Worm (Caenorhabditis elegans) whole organism, L1 larva: ENCODE measurements around the gene W06D11.1.

Experiments used
- mep-1 ChIP-seq: fragments of 150-350 bp; optimal IDR thresholded peaks from 2 replicates; lab custom pipeline; 2014; ENCODE audit warnings: missing biosample characterization, missing genetic modification characterization
- unc-62 ChIP-seq: fragments of 150-350 bp; optimal IDR thresholded peaks from 2 replicates; lab custom pipeline; 2014; ENCODE audit warnings: missing biosample characterization, missing genetic modification reagents, missing genetic modification characterization

ce11 chrX:12284161-12284560, 10.2 kb upstream of the W06D11.1 start:
- TF ChIP-seq unc-62 (GFP tag; lab: Kevin White, UChicago) (no peak), mep-1 (tag; lab: Kevin White, UChicago) (no peak)
